Worm (Caenorhabditis elegans) whole organism, L4/young adult: ENCODE data around the gene Y47D7A.11.

Experiments used
- W03F9.2 ChIP-seq: fragments of 150-350 bp; optimal IDR thresholded peaks from 2 replicates; lab custom pipeline; 2014; ENCODE audit warnings: missing biosample characterization, missing genetic modification characterization
- him-1 ChIP-seq: sonication (generic microtip); optimal IDR thresholded peaks from 2 replicates; lab custom pipeline; 2016; ENCODE audit warnings: missing genotype, missing genetic modification reagents, missing genetic modification characterization, missing compliant biosample characterization

ce11 chrV:4447637-4448036, 19.5 kb upstream of the Y47D7A.11 start:
- no peak for TF ChIP-seq him-1
- no peak for TF ChIP-seq W03F9.2 (tag; lab: Kevin White, UChicago)
